Fruit fly (Drosophila melanogaster) whole organism, embryonic: ENCODE measurements around the gene Lerp.

ENCODE experiments used
- Adf1 ChIP-seq: fragments of 200-800 bp; sonication (Bioruptor generic); IDR thresholded peaks from 2 replicates; pipeline ENCODE4 v1.3.6; 2022; ENCODE audit warnings: missing biosample characterization, missing genetic modification characterization
- Atf-2 ChIP-seq: fragments of 200-800 bp; sonication (Bioruptor generic); optimal IDR thresholded peaks from 2 replicates; lab custom pipeline; 2016; ENCODE audit warnings: missing biosample characterization, missing genetic modification characterization
- B-H1 ChIP-seq: fragments of 200-800 bp; sonication (Bioruptor generic); IDR thresholded peaks from 3 replicates; pipeline ENCODE4 v1.3.6; 2022; ENCODE audit warnings: missing biosample characterization, missing genetic modification characterization
- BEAF-32 ChIP-seq: fragments of 200-800 bp; sonication (Bioruptor generic); optimal IDR thresholded peaks from 3 replicates; lab custom pipeline; 2017; ENCODE audit warnings: missing biosample characterization, missing genetic modification characterization, mild to moderate bottlenecking, moderate library complexity, missing genetic modification reagents
- Bdp1 ChIP-seq: fragments of 200-800 bp; sonication (Bioruptor generic); optimal IDR thresholded peaks from 3 replicates; lab custom pipeline; 2016; ENCODE audit warnings: missing biosample characterization, missing genetic modification characterization
- BtbVII ChIP-seq: fragments of 200-800 bp; sonication (Bioruptor generic); optimal IDR thresholded peaks from 3 replicates; lab custom pipeline; 2017; ENCODE audit warnings: missing biosample characterization, mild to moderate bottlenecking, missing genetic modification characterization
- CG10543 ChIP-seq: fragments of 200-800 bp; sonication (Bioruptor generic); optimal IDR thresholded peaks from 3 replicates; lab custom pipeline; 2017; ENCODE audit warnings: missing biosample characterization, mild to moderate bottlenecking, missing genetic modification characterization, moderate library complexity
- CG11695 ChIP-seq: fragments of 200-800 bp; sonication (Bioruptor generic); IDR thresholded peaks from 3 replicates; pipeline ENCODE4 v1.3.6; 2022; ENCODE audit warnings: missing biosample characterization, missing genetic modification characterization
- CG12659 ChIP-seq: fragments of 200-800 bp; sonication (Bioruptor generic); optimal IDR thresholded peaks from 3 replicates; lab custom pipeline; 2017; ENCODE audit warnings: mild to moderate bottlenecking, missing biosample characterization, missing genetic modification reagents, missing genetic modification characterization
- CG14860 ChIP-seq: fragments of 200-800 bp; sonication (Bioruptor generic); IDR thresholded peaks from 3 replicates; pipeline ENCODE4 v1.3.6; 2022; ENCODE audit warnings: missing biosample characterization, missing genetic modification characterization; ENCODE audit not compliant: partially characterized antibody
- CG14965 ChIP-seq: fragments of 200-800 bp; sonication (Bioruptor generic); optimal IDR thresholded peaks from 2 replicates; lab custom pipeline; 2016; ENCODE audit warnings: missing biosample characterization, missing genetic modification characterization, borderline replicate concordance
- CG17359 ChIP-seq: fragments of 200-800 bp; sonication (Bioruptor generic); optimal IDR thresholded peaks from 3 replicates; lab custom pipeline; 2018; ENCODE audit warnings: missing biosample characterization, mild to moderate bottlenecking, missing genetic modification characterization, moderate library complexity
- CG2120 ChIP-seq: fragments of 200-800 bp; sonication (Bioruptor generic); optimal IDR thresholded peaks from 3 replicates; lab custom pipeline; 2016; ENCODE audit warnings: missing biosample characterization, missing genetic modification characterization
- CG2712 ChIP-seq: fragments of 200-800 bp; optimal IDR thresholded peaks from 3 replicates; lab custom pipeline; 2019; ENCODE audit warnings: missing biosample characterization, mild to moderate bottlenecking, missing genetic modification characterization, moderate library complexity
- CG2889 ChIP-seq: fragments of 200-800 bp; sonication (Bioruptor generic); IDR thresholded peaks from 3 replicates; pipeline ENCODE4 v1.3.6; 2022; ENCODE audit warnings: missing biosample characterization, missing genetic modification characterization
- CG31365 ChIP-seq: fragments of 200-800 bp; sonication (Bioruptor generic); optimal IDR thresholded peaks from 2 replicates; lab custom pipeline; 2018; ENCODE audit warnings: missing biosample characterization, mild to moderate bottlenecking, missing genetic modification characterization
- CG3281 ChIP-seq: fragments of 200-800 bp; sonication (Bioruptor generic); optimal IDR thresholded peaks from 3 replicates; lab custom pipeline; 2017; ENCODE audit warnings: missing biosample characterization, mild to moderate bottlenecking, missing genetic modification characterization
- CG33213 ChIP-seq: fragments of 200-800 bp; sonication (Bioruptor generic); optimal IDR thresholded peaks from 3 replicates; lab custom pipeline; 2016; ENCODE audit warnings: missing biosample characterization, missing genetic modification characterization
- CG34376 ChIP-seq: fragments of 200-800 bp; sonication (Bioruptor generic); optimal IDR thresholded peaks from 2 replicates; lab custom pipeline; 2018; ENCODE audit warnings: missing biosample characterization, mild to moderate bottlenecking, missing genetic modification characterization
- CG4282 ChIP-seq: fragments of 200-800 bp; sonication (Bioruptor generic); optimal IDR thresholded peaks from 2 replicates; lab custom pipeline; 2016; ENCODE audit warnings: missing biosample characterization, missing genetic modification characterization
- CG5245 ChIP-seq: fragments of 200-800 bp; sonication (Bioruptor generic); optimal IDR thresholded peaks from 3 replicates; lab custom pipeline; 2016; ENCODE audit warnings: missing biosample characterization, missing genetic modification characterization
- CG8478 ChIP-seq: fragments of >200 bp; optimal IDR thresholded peaks from 2 replicates; lab custom pipeline; 2018
- D19A ChIP-seq: fragments of 200-800 bp; optimal IDR thresholded peaks from 3 replicates; lab custom pipeline; 2019; ENCODE audit warnings: missing biosample characterization, mild to moderate bottlenecking, missing genetic modification characterization, moderate library complexity
- Dad ChIP-seq: fragments of 200-800 bp; sonication (Bioruptor generic); optimal IDR thresholded peaks from 3 replicates; lab custom pipeline; 2016; ENCODE audit warnings: missing biosample characterization, missing genetic modification characterization
- Fer1 ChIP-seq: fragments of 200-800 bp; sonication (Bioruptor generic); optimal IDR thresholded peaks from 2 replicates; lab custom pipeline; 2017; ENCODE audit warnings: missing biosample characterization, mild to moderate bottlenecking, missing genetic modification characterization
- Hr3 ChIP-seq: fragments of 200-800 bp; sonication (Bioruptor generic); optimal IDR thresholded peaks from 3 replicates; lab custom pipeline; 2016; ENCODE audit warnings: missing biosample characterization, missing genetic modification characterization
- Hr39 ChIP-seq: fragments of >200 bp; optimal IDR thresholded peaks from 2 replicates; lab custom pipeline; 2017
- Max ChIP-seq: fragments of 200-800 bp; sonication (Bioruptor generic); optimal IDR thresholded peaks from 2 replicates; lab custom pipeline; 2016; ENCODE audit warnings: missing biosample characterization, mild to moderate bottlenecking, missing genetic modification characterization
- Med ChIP-seq: fragments of 200-800 bp; sonication (Bioruptor generic); peaks from one replicate; lab custom pipeline; 2016; ENCODE audit warnings: missing biosample characterization, missing genetic modification characterization, mild to moderate bottlenecking, inconsistent platforms, moderate library complexity
- Neu2 ChIP-seq: fragments of 200-800 bp; sonication (Bioruptor generic); optimal IDR thresholded peaks from 3 replicates; lab custom pipeline; 2016; ENCODE audit warnings: missing biosample characterization, missing genetic modification characterization, borderline replicate concordance
- Nf-YC ChIP-seq: fragments of 200-800 bp; optimal IDR thresholded peaks from 3 replicates; lab custom pipeline; 2019; ENCODE audit warnings: missing biosample characterization, mild to moderate bottlenecking, missing genetic modification characterization, moderate library complexity
- Ravus ChIP-seq: fragments of 200-800 bp; sonication (Bioruptor generic); IDR thresholded peaks from 2 replicates; pipeline ENCODE4 v1.3.6; 2022; ENCODE audit warnings: missing biosample characterization, missing genetic modification characterization
- Side ChIP-seq: fragments of 200-800 bp; sonication (Bioruptor generic); optimal IDR thresholded peaks from 2 replicates; lab custom pipeline; 2016; ENCODE audit warnings: missing biosample characterization, missing genetic modification characterization
- ab ChIP-seq: fragments of 200-800 bp; sonication (Bioruptor generic); optimal IDR thresholded peaks from 2 replicates; lab custom pipeline; 2016; ENCODE audit warnings: missing biosample characterization, missing genetic modification characterization
- aop ChIP-seq: fragments of 200-800 bp; sonication (Bioruptor generic); IDR thresholded peaks from 2 replicates; pipeline ENCODE4 v1.3.6; 2022; ENCODE audit warnings: missing biosample characterization, missing genetic modification characterization
- chinmo ChIP-seq: fragments of 200-800 bp; sonication (Bioruptor generic); IDR thresholded peaks from 4 replicates; pipeline ENCODE4 v1.3.6; 2022; ENCODE audit warnings: missing biosample characterization, missing genetic modification characterization; ENCODE audit not compliant: partially characterized antibody
- dimm ChIP-seq: fragments of 200-800 bp; sonication (Bioruptor generic); IDR thresholded peaks from 2 replicates; pipeline ENCODE4 v1.3.6; 2022; ENCODE audit warnings: missing biosample characterization, missing genetic modification characterization
- ems ChIP-seq: fragments of 200-800 bp; sonication (Bioruptor generic); optimal IDR thresholded peaks from 3 replicates; lab custom pipeline; 2016; ENCODE audit warnings: missing biosample characterization, missing genetic modification characterization
- gfzf ChIP-seq: fragments of 200-800 bp; sonication (Bioruptor generic); optimal IDR thresholded peaks from 2 replicates; lab custom pipeline; 2016; ENCODE audit warnings: missing biosample characterization, mild to moderate bottlenecking, missing genetic modification characterization, moderate library complexity
- kah ChIP-seq: fragments of 200-800 bp; sonication (Bioruptor generic); optimal IDR thresholded peaks from 2 replicates; lab custom pipeline; 2018; ENCODE audit warnings: missing biosample characterization, mild to moderate bottlenecking, missing genetic modification characterization
- maf-S ChIP-seq: fragments of 200-800 bp; sonication (Bioruptor generic); optimal IDR thresholded peaks from 2 replicates; lab custom pipeline; 2016; ENCODE audit warnings: missing biosample characterization, missing genetic modification characterization
- nmo ChIP-seq: fragments of 200-800 bp; sonication (Bioruptor generic); optimal IDR thresholded peaks from 2 replicates; lab custom pipeline; 2018; ENCODE audit warnings: missing biosample characterization, mild to moderate bottlenecking, missing genetic modification characterization, moderate library complexity
- nom ChIP-seq: fragments of 200-800 bp; sonication (Bioruptor generic); optimal IDR thresholded peaks from 2 replicates; lab custom pipeline; 2017; ENCODE audit warnings: missing biosample characterization, missing genetic modification characterization, mild to moderate bottlenecking, moderate library complexity, missing genetic modification reagents
- pfk ChIP-seq: fragments of 200-800 bp; sonication (Bioruptor generic); optimal IDR thresholded peaks from 2 replicates; lab custom pipeline; 2018; ENCODE audit warnings: missing biosample characterization, mild to moderate bottlenecking, missing genetic modification characterization, moderate library complexity
- seq ChIP-seq: fragments of 200-800 bp; sonication (Bioruptor generic); IDR thresholded peaks from 2 replicates; pipeline ENCODE4 v1.3.6; 2022; ENCODE audit warnings: missing biosample characterization, missing genetic modification characterization
- slbo ChIP-seq: fragments of 200-800 bp; sonication (Bioruptor generic); IDR thresholded peaks from 2 replicates; pipeline ENCODE4 v1.3.6; 2022; ENCODE audit warnings: missing biosample characterization, missing genetic modification characterization
- tna ChIP-seq: fragments of 200-800 bp; sonication (Bioruptor generic); IDR thresholded peaks from 2 replicates; pipeline ENCODE4 v1.3.6; 2022; ENCODE audit warnings: missing biosample characterization, missing genetic modification characterization; ENCODE audit not compliant: partially characterized antibody
- trh ChIP-seq: fragments of 200-800 bp; sonication (Bioruptor generic); optimal IDR thresholded peaks from 2 replicates; lab custom pipeline; 2016; ENCODE audit warnings: missing biosample characterization, missing genetic modification characterization
- wek ChIP-seq: fragments of 200-800 bp; sonication (Bioruptor generic); optimal IDR thresholded peaks from 3 replicates; lab custom pipeline; 2018; ENCODE audit warnings: missing biosample characterization, mild to moderate bottlenecking, missing genetic modification characterization, moderate library complexity
- zf30C ChIP-seq: fragments of 200-800 bp; sonication (Bioruptor generic); optimal IDR thresholded peaks from 3 replicates; lab custom pipeline; 2018; ENCODE audit warnings: missing biosample characterization, mild to moderate bottlenecking, missing genetic modification characterization

Gene Lerp

dm6 chr3R:26906711-26907510, 44.0 kb upstream of the Lerp start (continued):
- TF ChIP-seq CG11695 = no peak
- TF ChIP-seq B-H1 = no peak
- TF ChIP-seq CG14965 (GFP tag; lab: Kevin White, UChicago) = no peak
- TF ChIP-seq zf30C (GFP tag; lab: Kevin White, UChicago) = no peak
- TF ChIP-seq chinmo (GFP tag; lab: Robert Waterston, UW) = peak; percentile 82; the same call in 1 of the 4 replicates
- no peak for TF ChIP-seq seq
- no peak for TF ChIP-seq Fer1
- TF ChIP-seq CG2712 (tag; lab: Kevin White, UChicago) = no peak
- 0 out of 3 replicates have a peak, but pooled peaks have one; percentile 10 for TF ChIP-seq CG14860 (GFP tag; lab: Robert Waterston, UW)
- no peak for TF ChIP-seq CG34376
- no peak for TF ChIP-seq nmo (GFP tag; lab: Kevin White, UChicago)
- TF ChIP-seq Ravus (GFP tag; lab: Robert Waterston, UW) = no peak
- no peak for TF ChIP-seq CG2889
- no peak for TF ChIP-seq wek (GFP tag; lab: Kevin White, UChicago)
- no peak for TF ChIP-seq BEAF-32 (GFP tag; lab: Kevin White, UChicago)
- TF ChIP-seq CG10543 (GFP tag; lab: Kevin White, UChicago) = peak; percentile 2
- TF ChIP-seq pfk (GFP tag; lab: Kevin White, UChicago) = no peak
- no peak for TF ChIP-seq CG17359 (tag; lab: Kevin White, UChicago)
- TF ChIP-seq Nf-YC (tag; lab: Kevin White, UChicago) = no peak
- no peak for TF ChIP-seq gfzf (GFP tag; lab: Kevin White, UChicago)
- no peak; the same call in 1 of the 2 replicates for TF ChIP-seq tna
- no peak for TF ChIP-seq maf-S (GFP tag; lab: Kevin White, UChicago)
- no peak for TF ChIP-seq Side (GFP tag; lab: Kevin White, UChicago)
- TF ChIP-seq kah (GFP tag; lab: Kevin White, UChicago) = no peak
- no peak for TF ChIP-seq nom (GFP tag; lab: Kevin White, UChicago)
- TF ChIP-seq Atf-2 (GFP tag; lab: Kevin White, UChicago) = no peak
- TF ChIP-seq aop = no peak
- TF ChIP-seq BtbVII (GFP tag; lab: Kevin White, UChicago) = no peak
- no peak for TF ChIP-seq Bdp1 (GFP tag; lab: Kevin White, UChicago)
- no peak for TF ChIP-seq CG5245 (GFP tag; lab: Kevin White, UChicago)
- TF ChIP-seq CG3281 = no peak
- no peak for TF ChIP-seq CG12659 (GFP tag; lab: Kevin White, UChicago)
- TF ChIP-seq Hr39 (lab: Kevin White, UChicago) = no peak
- no peak for TF ChIP-seq Adf1
- TF ChIP-seq Max = no peak
- TF ChIP-seq CG31365 (tag; lab: Kevin White, UChicago) = no peak
- no peak for TF ChIP-seq trh
- TF ChIP-seq slbo = peak; percentile 61
- TF ChIP-seq Med = peak; percentile 86
- no peak for TF ChIP-seq dimm (GFP tag; lab: Robert Waterston, UW)
- TF ChIP-seq CG8478 (lab: Kevin White, UChicago) = no peak
- no peak for TF ChIP-seq ems
- no peak for TF ChIP-seq CG4282
- TF ChIP-seq Neu2 = no peak
- no peak for TF ChIP-seq CG33213 (GFP tag; lab: Kevin White, UChicago)
- peak; percentile 57 for TF ChIP-seq CG2120
- TF ChIP-seq Dad (GFP tag; lab: Kevin White, UChicago) = no peak
- no peak for TF ChIP-seq ab
- no peak for TF ChIP-seq D19A
- TF ChIP-seq Hr3 (GFP tag; lab: Kevin White, UChicago) = no peak
